Worm (Caenorhabditis elegans) whole organism, L1 larva: Measurements from ENCODE around the gene noa-1.
A peak's percentile ranks its signal among the peaks of the same experiment; 100 is the strongest.

Experiments used
- C34B4.2 ChIP-seq: sonication (generic microtip); optimal IDR thresholded peaks from 2 replicates; lab custom pipeline; 2017; ENCODE audit warnings: mild to moderate bottlenecking, missing genetic modification characterization, missing compliant biosample characterization
- Y116A8C.19 ChIP-seq: sonication (generic microtip); optimal IDR thresholded peaks from 2 replicates; lab custom pipeline; 2016; ENCODE audit warnings: missing compliant biosample characterization, missing genetic modification characterization, borderline replicate concordance
- aha-1 ChIP-seq: fragments of 150-350 bp; optimal IDR thresholded peaks from 2 replicates; lab custom pipeline; 2014; ENCODE audit warnings: missing biosample characterization, missing genetic modification characterization
- aly-2 ChIP-seq: fragments of 150-350 bp; optimal IDR thresholded peaks from 2 replicates; lab custom pipeline; 2014; ENCODE audit warnings: missing biosample characterization, missing genetic modification characterization
- ceh-8 ChIP-seq: fragments of 200-800 bp; sonication (Bioruptor generic); optimal IDR thresholded peaks from 2 replicates; lab custom pipeline; 2018; ENCODE audit warnings: mild to moderate bottlenecking, missing genetic modification characterization, moderate library complexity, missing compliant biosample characterization
- ceh-82 ChIP-seq, 3 experiments: fragments of 150-350 bp in 1 of 3; sonication (generic microtip) in 2 of 3; optimal IDR thresholded peaks; 2 replicates each; lab custom pipeline; 2014 to 2017; ENCODE audit warnings: missing biosample characterization in 3 of 3, missing genetic modification characterization in 3 of 3
- dpl-1 ChIP-seq, 3 experiments: fragments of 150-350 bp in 2 of 3; sonication (generic microtip) in 1 of 3; optimal IDR thresholded peaks; 2 replicates each; lab custom pipeline; 2014 to 2017; ENCODE audit warnings: missing biosample characterization in 3 of 3, missing genetic modification characterization in 3 of 3, missing genetic modification reagents in 3 of 3
- efl-1 ChIP-seq, 4 experiments: fragments of 150-350 bp; optimal IDR thresholded peaks in 3 of 4; peaks in 1 of 4; 1 replicate in 1 of 4; 2 replicates in 3 of 4; lab custom pipeline; 2014; ENCODE audit warnings: missing biosample characterization in 2 of 4, missing genetic modification characterization in 2 of 4, missing genetic modification reagents in 2 of 4
- egl-27 ChIP-seq, 2 experiments: fragments of 150-350 bp in 1 of 2; sonication (generic microtip); optimal IDR thresholded peaks; 3 replicates each; lab custom pipeline; 2017 to 2018; ENCODE audit warnings: missing biosample characterization in 2 of 2, missing genetic modification characterization in 2 of 2, missing genetic modification reagents in 2 of 2
- elt-2 ChIP-seq: sonication (generic microtip); optimal IDR thresholded peaks from 2 replicates; lab custom pipeline; 2016; ENCODE audit warnings: missing genetic modification characterization, mild to moderate bottlenecking, inconsistent platforms, missing compliant biosample characterization, missing genetic modification reagents
- elt-3 ChIP-seq, 6 experiments: fragments of 150-350 bp in 1 of 6; sonication (generic microtip); optimal IDR thresholded peaks; 2 replicates each; lab custom pipeline; 2017 to 2018; ENCODE audit warnings: missing biosample characterization in 6 of 6, missing genetic modification characterization in 6 of 6, inconsistent platforms in 1 of 6
- fkh-4 ChIP-seq: sonication (generic microtip); optimal IDR thresholded peaks from 2 replicates; lab custom pipeline; 2016; ENCODE audit warnings: missing compliant biosample characterization, missing genetic modification characterization, borderline replicate concordance
- fkh-8 ChIP-seq: sonication (generic microtip); optimal IDR thresholded peaks from 2 replicates; lab custom pipeline; 2016; ENCODE audit warnings: mild to moderate bottlenecking, missing genetic modification characterization, missing compliant biosample characterization
- hpl-2 ChIP-seq: fragments of 150-350 bp; optimal IDR thresholded peaks from 2 replicates; lab custom pipeline; 2014; ENCODE audit warnings: missing biosample characterization, missing genetic modification reagents, missing genetic modification characterization
- irx-1 ChIP-seq: sonication (generic microtip); optimal IDR thresholded peaks from 2 replicates; lab custom pipeline; 2016; ENCODE audit warnings: missing genetic modification characterization, missing compliant biosample characterization
- lin-13 ChIP-seq: fragments of 150-350 bp; optimal IDR thresholded peaks from 2 replicates; lab custom pipeline; 2014; ENCODE audit warnings: missing biosample characterization, missing genetic modification reagents, missing genetic modification characterization
- lir-3 ChIP-seq: sonication (generic microtip); optimal IDR thresholded peaks from 2 replicates; lab custom pipeline; 2016; ENCODE audit warnings: mild to moderate bottlenecking, missing genetic modification characterization, moderate library complexity, missing compliant biosample characterization; ENCODE audit not compliant: poor library complexity
- mdl-1 ChIP-seq, 2 experiments: fragments of 150-350 bp; optimal IDR thresholded peaks; 2 replicates each; lab custom pipeline; 2014 to 2017; ENCODE audit warnings: missing biosample characterization in 2 of 2, missing genetic modification characterization in 2 of 2, inconsistent platforms in 1 of 2
- nhr-19 ChIP-seq: fragments of 200-800 bp; sonication (Bioruptor generic); conservative IDR thresholded peaks from 2 replicates; pipeline ENCODE4 v1.3.6; 2022; ENCODE audit warnings: missing genetic modification characterization, missing compliant biosample characterization
- nhr-20 ChIP-seq: sonication (generic microtip); optimal IDR thresholded peaks from 2 replicates; lab custom pipeline; 2016; ENCODE audit warnings: mild to moderate bottlenecking, missing genetic modification characterization, missing compliant biosample characterization
- nhr-71 ChIP-seq: sonication (generic microtip); optimal IDR thresholded peaks from 2 replicates; lab custom pipeline; 2016; ENCODE audit warnings: mild to moderate bottlenecking, missing genetic modification characterization, moderate library complexity, missing compliant biosample characterization
- nhr-77 ChIP-seq: fragments of 150-350 bp; optimal IDR thresholded peaks from 2 replicates; lab custom pipeline; 2014; ENCODE audit warnings: missing biosample characterization, missing genetic modification characterization
- nhr-85 ChIP-seq: sonication (generic microtip); peaks from one replicate; lab custom pipeline; 2016; ENCODE audit warnings: missing genetic modification characterization, inconsistent platforms, missing compliant biosample characterization
- nhr-90 ChIP-seq: sonication (generic microtip); optimal IDR thresholded peaks from 2 replicates; lab custom pipeline; 2016; ENCODE audit warnings: mild to moderate bottlenecking, missing genetic modification characterization, missing compliant biosample characterization; ENCODE audit not compliant: poor library complexity
- pag-3 ChIP-seq: sonication (generic microtip); optimal IDR thresholded peaks from 2 replicates; lab custom pipeline; 2017; ENCODE audit warnings: missing genetic modification characterization, mild to moderate bottlenecking, missing compliant biosample characterization, antibody characterized with exemption, borderline replicate concordance; ENCODE audit not compliant: insufficient read depth
- snpc-4 ChIP-seq: fragments of 150-350 bp; optimal IDR thresholded peaks from 2 replicates; lab custom pipeline; 2014; ENCODE audit warnings: missing biosample characterization, missing genetic modification characterization
- sptf-1 ChIP-seq: fragments of 150-350 bp; optimal IDR thresholded peaks from 2 replicates; lab custom pipeline; 2014; ENCODE audit warnings: missing biosample characterization, missing genetic modification characterization
- sup-37 ChIP-seq: fragments of 200-800 bp; sonication (Bioruptor generic); optimal IDR thresholded peaks from 2 replicates; lab custom pipeline; 2018; ENCODE audit warnings: mild to moderate bottlenecking, missing genetic modification characterization, missing compliant biosample characterization
- tbx-2 ChIP-seq: sonication (generic microtip); optimal IDR thresholded peaks from 2 replicates; lab custom pipeline; 2016; ENCODE audit warnings: missing genetic modification characterization, missing compliant biosample characterization
- vab-15 ChIP-seq: sonication (generic microtip); optimal IDR thresholded peaks from 2 replicates; lab custom pipeline; 2017; ENCODE audit warnings: missing genotype, mild to moderate bottlenecking, missing genetic modification characterization, missing compliant biosample characterization
- zag-1 ChIP-seq: fragments of 150-350 bp; optimal IDR thresholded peaks from 2 replicates; lab custom pipeline; 2014; ENCODE audit warnings: missing biosample characterization, missing genetic modification characterization
- ztf-4 ChIP-seq: fragments of 150-350 bp; optimal IDR thresholded peaks from 2 replicates; lab custom pipeline; 2014; ENCODE audit warnings: missing biosample characterization, missing genetic modification characterization

The noa-1 gene

ce11 chrII:13494762-13495161 is 46.1 kb downstream of the noa-1 start (continued):
- TF ChIP-seq nhr-85 (tag; lab: Kevin White, UChicago) (no peak), sptf-1 (tag; lab: Kevin White, UChicago) (no peak), elt-3 (tag; optimal IDR thresholded peaks at IDR 0.05; lab: Kevin White, UChicago) (no peak), nhr-77 (tag; lab: Kevin White, UChicago) (no peak), sup-37 (GFP tag; lab: Kevin White, UChicago) (no peak), fkh-4 (tag; lab: Kevin White, UChicago) (no peak), aly-2 (tag; lab: Kevin White, UChicago) (no peak)

ce11 chrII:13494175-13494650 is 46.6 kb downstream of the noa-1 start, which contains the start of gene ndua-7:
TSS of gene ndua-7 (minus strand) at chrII:13494600.
- TF ChIP-seq tbx-2 (tag; lab: Kevin White, UChicago) (no peak), vab-15 (tag; lab: Kevin White, UChicago) (no peak), elt-2 (tag; lab: Kevin White, UChicago) (no peak), ceh-8 (GFP tag; lab: Kevin White, UChicago) (peak; percentile 31), Y116A8C.19 (no peak), nhr-19 (GFP tag; lab: Robert Waterston, UW) (no peak), nhr-71 (tag; lab: Kevin White, UChicago) (no peak), zag-1 (tag; lab: Kevin White, UChicago) (no peak), aha-1 (no peak), pag-3 (no peak), sup-37 (GFP tag; lab: Kevin White, UChicago) (no peak), hpl-2 (GFP tag; lab: Kevin White, UChicago) (no peak), lin-13 (no peak), efl-1 (optimal IDR thresholded peaks at IDR 0.05; lab: Kevin White, UChicago) (no peak), efl-1 (GFP tag; optimal IDR thresholded peaks at IDR 0.05 in 1 of 2; lab: Kevin White, UChicago) (peak in 1 of 2 experiments; percentile 35), dpl-1 (GFP tag; optimal IDR thresholded peaks at IDR 0.05; lab: Kevin White, UChicago) (no peak)

- TF ChIP-seq ceh-8 (GFP tag; lab: Kevin White, UChicago) (no peak), irx-1 (tag; lab: Kevin White, UChicago) (no peak), nhr-20 (tag; lab: Kevin White, UChicago) (no peak), vab-15 (tag; lab: Kevin White, UChicago) (no peak), snpc-4 (no peak), fkh-8 (tag; lab: Kevin White, UChicago) (no peak), nhr-77 (tag; lab: Kevin White, UChicago) (no peak), nhr-90 (tag; lab: Kevin White, UChicago) (no peak), egl-27 (tag; optimal IDR thresholded peaks at IDR 0.05; lab: Kevin White, UChicago) (no peak), sptf-1 (tag; lab: Kevin White, UChicago) (no peak), C34B4.2 (tag; lab: Kevin White, UChicago) (no peak), ztf-4 (tag; lab: Kevin White, UChicago) (no peak), tbx-2 (tag; lab: Kevin White, UChicago) (no peak)
- TF ChIP-seq, all 84 proteins: peak for 0
These were observed 47.9 kb downstream of the noa-1 start, which contains the start of gene F45H10.2 for ce11 chrII:13492948-13493347. TSS of gene F45H10.2 (minus strand) at chrII:13493048.

ce11 chrII:13491254-13491889 is 49.5 kb downstream of the noa-1 start, which contains the start of gene alh-7:
TSS of gene alh-7 (minus strand) at chrII:13491786.
- no peak for TF ChIP-seq mdl-1 (tag; optimal IDR thresholded peaks at IDR 0.05; lab: Kevin White, UChicago)
- no peak for TF ChIP-seq ceh-82 (tag; optimal IDR thresholded peaks at IDR 0.05; lab: Kevin White, UChicago)
- no peak for TF ChIP-seq lir-3 (tag; lab: Kevin White, UChicago)
